Worm (Caenorhabditis elegans) whole organism, L2 larva: ENCODE data around the gene gmps-1.
A peak's percentile ranks its signal among the peaks of the same experiment; 100 is the strongest.

Experiments used
- C34F6.9 ChIP-seq: fragments of 150-350 bp; optimal IDR thresholded peaks from 2 replicates; lab custom pipeline; 2014; ENCODE audit warnings: missing biosample characterization, missing genetic modification characterization
- F13H6.1 ChIP-seq: sonication (generic microtip); optimal IDR thresholded peaks from 2 replicates; lab custom pipeline; 2016; ENCODE audit warnings: missing genetic modification characterization, missing compliant biosample characterization
- R02D3.7 ChIP-seq: fragments of 150-350 bp; optimal IDR thresholded peaks from 2 replicates; lab custom pipeline; 2014; ENCODE audit warnings: missing biosample characterization, missing genetic modification characterization
- Y55F3AM.14 ChIP-seq: fragments of 200-800 bp; sonication (Bioruptor generic); optimal IDR thresholded peaks from 2 replicates; lab custom pipeline; 2018; ENCODE audit warnings: mild to moderate bottlenecking, missing genetic modification characterization, missing compliant biosample characterization
- ZK546.5 ChIP-seq: sonication (generic microtip); optimal IDR thresholded peaks from 2 replicates; lab custom pipeline; 2017; ENCODE audit warnings: missing biosample characterization, missing genetic modification characterization
- alr-1 ChIP-seq: fragments of 150-350 bp; optimal IDR thresholded peaks from 2 replicates; lab custom pipeline; 2014; ENCODE audit warnings: missing biosample characterization, missing genetic modification characterization
- aly-2 ChIP-seq: fragments of 150-350 bp; optimal IDR thresholded peaks from 2 replicates; lab custom pipeline; 2014; ENCODE audit warnings: missing biosample characterization, missing genetic modification characterization
- ama-1 ChIP-seq: fragments of 150-350 bp; optimal IDR thresholded peaks from 2 replicates; lab custom pipeline; 2018; ENCODE audit warnings: inconsistent platforms
- blmp-1 ChIP-seq: sonication (generic microtip); optimal IDR thresholded peaks from 2 replicates; lab custom pipeline; 2017; ENCODE audit warnings: missing genetic modification characterization, mild to moderate bottlenecking, missing compliant biosample characterization, antibody characterized with exemption, moderate library complexity; ENCODE audit not compliant: insufficient read depth
- ceh-82 ChIP-seq: fragments of 150-350 bp; optimal IDR thresholded peaks from 2 replicates; lab custom pipeline; 2014; ENCODE audit warnings: missing biosample characterization, missing genetic modification characterization
- crh-2 ChIP-seq: sonication (generic microtip); optimal IDR thresholded peaks from 2 replicates; lab custom pipeline; 2017; ENCODE audit warnings: missing biosample characterization, missing genetic modification characterization
- dmd-4 ChIP-seq: sonication (generic microtip); optimal IDR thresholded peaks from 2 replicates; lab custom pipeline; 2017; ENCODE audit warnings: missing biosample characterization, missing genetic modification characterization
- egl-27 ChIP-seq: sonication (generic microtip); optimal IDR thresholded peaks from 3 replicates; lab custom pipeline; 2017; ENCODE audit warnings: missing biosample characterization, missing genetic modification reagents, missing genetic modification characterization
- elt-1 ChIP-seq: fragments of 150-350 bp; optimal IDR thresholded peaks from 2 replicates; lab custom pipeline; 2014; ENCODE audit warnings: missing biosample characterization, missing genetic modification characterization
- elt-3 ChIP-seq: sonication (generic microtip); optimal IDR thresholded peaks from 2 replicates; lab custom pipeline; 2017; ENCODE audit warnings: missing biosample characterization, missing genetic modification characterization
- fos-1 ChIP-seq: fragments of 150-350 bp; optimal IDR thresholded peaks from 2 replicates; lab custom pipeline; 2014; ENCODE audit warnings: missing biosample characterization, missing genetic modification characterization
- lin-11 ChIP-seq: fragments of 150-350 bp; sonication (generic microtip); optimal IDR thresholded peaks from 2 replicates; lab custom pipeline; 2014; ENCODE audit warnings: missing biosample characterization, missing genetic modification characterization, inconsistent platforms, mixed read lengths
- lin-13 ChIP-seq: fragments of 150-350 bp; optimal IDR thresholded peaks from 2 replicates; lab custom pipeline; 2014; ENCODE audit warnings: missing biosample characterization, missing genetic modification reagents, missing genetic modification characterization
- lin-39 ChIP-seq: fragments of 150-350 bp; optimal IDR thresholded peaks from 2 replicates; lab custom pipeline; 2014; ENCODE audit warnings: missing biosample characterization, missing genetic modification reagents, missing genetic modification characterization
- lsy-2 ChIP-seq, 2 experiments: fragments of 150-350 bp in 1 of 2; sonication (generic microtip) in 1 of 2; optimal IDR thresholded peaks; 2 replicates each; lab custom pipeline; 2014 to 2017; ENCODE audit warnings: missing biosample characterization in 2 of 2, missing genetic modification characterization in 2 of 2
- mab-5 ChIP-seq: fragments of 150-350 bp; optimal IDR thresholded peaks from 2 replicates; lab custom pipeline; 2014; ENCODE audit warnings: missing biosample characterization, missing genetic modification characterization
- mbf-1 ChIP-seq: sonication (generic microtip); optimal IDR thresholded peaks from 2 replicates; lab custom pipeline; 2017; ENCODE audit warnings: missing biosample characterization, missing genetic modification characterization
- mdl-1 ChIP-seq, 2 experiments: fragments of 150-350 bp in 1 of 2; sonication (generic microtip) in 1 of 2; optimal IDR thresholded peaks; 2 replicates each; lab custom pipeline; 2017; ENCODE audit warnings: missing biosample characterization in 2 of 2, missing genetic modification characterization in 2 of 2
- nhr-10 ChIP-seq: sonication (generic microtip); optimal IDR thresholded peaks from 2 replicates; lab custom pipeline; 2017; ENCODE audit warnings: missing biosample characterization, missing genetic modification characterization
- nhr-11 ChIP-seq: fragments of 150-350 bp; optimal IDR thresholded peaks from 2 replicates; lab custom pipeline; 2014; ENCODE audit warnings: missing biosample characterization, missing genetic modification characterization
- nhr-12 ChIP-seq: fragments of 150-350 bp; optimal IDR thresholded peaks from 2 replicates; lab custom pipeline; 2014; ENCODE audit warnings: missing biosample characterization, missing genetic modification characterization
- nhr-129 ChIP-seq: fragments of 150-350 bp; optimal IDR thresholded peaks from 2 replicates; lab custom pipeline; 2014; ENCODE audit warnings: missing biosample characterization, missing genetic modification characterization
- nhr-21 ChIP-seq: fragments of 150-350 bp; optimal IDR thresholded peaks from 2 replicates; lab custom pipeline; 2014; ENCODE audit warnings: missing biosample characterization, missing genetic modification characterization
- nhr-23 ChIP-seq: fragments of 150-350 bp; optimal IDR thresholded peaks from 2 replicates; lab custom pipeline; 2014; ENCODE audit warnings: missing biosample characterization, missing genetic modification reagents, missing genetic modification characterization
- nhr-237 ChIP-seq: fragments of 150-350 bp; optimal IDR thresholded peaks from 2 replicates; lab custom pipeline; 2014; ENCODE audit warnings: missing biosample characterization, missing genetic modification characterization
- nhr-77 ChIP-seq: fragments of 150-350 bp; optimal IDR thresholded peaks from 2 replicates; lab custom pipeline; 2014; ENCODE audit warnings: missing biosample characterization, missing genetic modification characterization
- peb-1 ChIP-seq: fragments of 150-350 bp; optimal IDR thresholded peaks from 2 replicates; lab custom pipeline; 2014; ENCODE audit warnings: missing biosample characterization, missing genetic modification characterization
- sem-4 ChIP-seq: fragments of 150-350 bp; optimal IDR thresholded peaks from 2 replicates; lab custom pipeline; 2014; ENCODE audit warnings: missing biosample characterization, missing genetic modification reagents, missing genetic modification characterization
- sma-3 ChIP-seq: sonication (generic microtip); optimal IDR thresholded peaks from 2 replicates; lab custom pipeline; 2016; ENCODE audit warnings: missing genetic modification reagents, missing genetic modification characterization, missing compliant biosample characterization
- sma-9 ChIP-seq, 2 experiments: fragments of 150-350 bp in 1 of 2; sonication (generic microtip) in 1 of 2; optimal IDR thresholded peaks; 2 replicates each; lab custom pipeline; 2014 to 2016; ENCODE audit warnings: missing genetic modification characterization in 2 of 2, mild to moderate bottlenecking in 1 of 2, missing biosample characterization in 1 of 2, missing compliant biosample characterization in 1 of 2, missing genetic modification reagents in 1 of 2, moderate library complexity in 1 of 2
- snpc-4 ChIP-seq: fragments of 150-350 bp; optimal IDR thresholded peaks from 2 replicates; lab custom pipeline; 2014; ENCODE audit warnings: missing biosample characterization, missing genetic modification characterization
- unc-39 ChIP-seq: fragments of 150-350 bp; optimal IDR thresholded peaks from 2 replicates; lab custom pipeline; 2014; ENCODE audit warnings: missing biosample characterization, missing genetic modification characterization
- unc-55 ChIP-seq: fragments of 150-350 bp; sonication (generic microtip); optimal IDR thresholded peaks from 3 replicates; lab custom pipeline; 2014; ENCODE audit warnings: missing biosample characterization, missing genetic modification reagents, missing genetic modification characterization
- unc-62 ChIP-seq: fragments of 150-350 bp; optimal IDR thresholded peaks from 2 replicates; lab custom pipeline; 2014; ENCODE audit warnings: missing biosample characterization, missing genetic modification reagents, missing genetic modification characterization
- zag-1 ChIP-seq: fragments of 150-350 bp; optimal IDR thresholded peaks from 2 replicates; lab custom pipeline; 2014; ENCODE audit warnings: missing biosample characterization, missing genetic modification characterization
- ztf-1 ChIP-seq: fragments of 200-800 bp; sonication (Bioruptor generic); conservative IDR thresholded peaks from 2 replicates; pipeline ENCODE4 v1.3.6; 2022; ENCODE audit warnings: missing genetic modification characterization, missing compliant biosample characterization
- ztf-4 ChIP-seq: fragments of 150-350 bp; optimal IDR thresholded peaks from 2 replicates; lab custom pipeline; 2014; ENCODE audit warnings: missing biosample characterization, missing genetic modification characterization

gmps-1 gene

ce11 chrII:10851110-10851509 is 17.4 kb downstream of the gmps-1 start (continued):
- TF ChIP-seq unc-62 (GFP tag; lab: Kevin White, UChicago), result peak; percentile 96
- no peak for TF ChIP-seq alr-1 (tag; lab: Kevin White, UChicago)
- peak; percentile 87 for TF ChIP-seq nhr-129 (tag; lab: Kevin White, UChicago)
- no peak for TF ChIP-seq dmd-4 (tag; lab: Kevin White, UChicago)
- TF ChIP-seq blmp-1, result peak; percentile 47
- TF ChIP-seq fos-1, result peak; percentile 72
- TF ChIP-seq elt-3 (tag; lab: Kevin White, UChicago), result no peak
- TF ChIP-seq, all 48 proteins: peak for 22

DNA sequence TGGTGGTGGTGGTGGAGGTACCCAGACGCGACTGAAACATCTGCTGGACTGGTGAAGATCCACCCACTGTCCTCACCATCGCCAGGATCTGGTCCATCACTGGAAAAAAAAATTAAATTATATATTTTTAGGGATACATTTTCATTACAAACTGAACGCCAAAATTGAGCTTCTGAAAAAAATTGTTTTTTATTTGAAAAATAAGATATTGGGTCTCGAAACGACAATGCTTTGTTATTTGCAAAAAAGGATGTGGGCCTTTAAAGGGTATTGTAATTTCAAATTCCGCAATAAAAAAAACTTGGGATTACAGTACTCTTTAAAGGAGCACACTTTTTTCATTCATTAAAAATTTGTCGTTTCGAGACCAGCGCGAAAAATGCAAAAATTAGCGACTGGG is 18.6 kb downstream of the gmps-1 start, which contains the start of gene M106.2:
Gene M106.2, minus strand, starts transcription at position 101 of the 400 bp plus-strand sequence.
- TF ChIP-seq sma-9 (GFP tag; optimal IDR thresholded peaks at IDR 0.05; lab: Kevin White, UChicago) (no peak), sma-9 (tag; optimal IDR thresholded peaks at IDR 0.05; lab: Kevin White, UChicago) (no peak), egl-27 (tag; lab: Kevin White, UChicago) (no peak), ama-1 (lab: Kevin White, UChicago) (no peak), nhr-23 (tag; lab: Kevin White, UChicago) (no peak), ztf-1 (no peak), mbf-1 (no peak), fos-1 (no peak), zag-1 (tag; lab: Kevin White, UChicago) (no peak), nhr-237 (tag; lab: Kevin White, UChicago) (no peak), snpc-4 (tag; lab: Kevin White, UChicago) (no peak), C34F6.9 (tag; lab: Kevin White, UChicago) (no peak), unc-39 (tag; lab: Kevin White, UChicago) (no peak), ztf-4 (tag; lab: Kevin White, UChicago) (no peak)

DNA sequence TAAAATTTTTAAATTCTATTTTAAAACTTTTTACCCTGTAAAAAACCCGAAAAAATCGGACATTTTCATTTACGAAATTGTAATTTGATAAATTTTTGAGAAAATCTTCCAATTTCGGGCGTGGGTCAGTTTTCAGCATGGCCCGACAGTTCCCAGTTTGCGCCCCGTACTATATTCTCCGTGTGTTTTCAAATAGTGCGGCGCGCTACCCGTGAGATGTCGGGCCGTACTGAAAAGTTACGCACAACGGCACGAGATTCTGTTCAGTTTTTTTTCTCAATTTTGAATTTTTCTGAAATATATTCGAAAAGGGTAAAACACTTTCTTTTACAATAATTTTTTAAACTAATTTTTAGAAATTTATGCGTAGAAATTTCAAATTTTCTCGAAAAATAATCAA is 21.5 kb downstream of the gmps-1 start:
- TF ChIP-seq snpc-4 (tag; lab: Kevin White, UChicago), result no peak

- TF ChIP-seq unc-39 (tag; lab: Kevin White, UChicago) (no peak), lsy-2 (tag; optimal IDR thresholded peaks at IDR 0.05; lab: Kevin White, UChicago) (no peak)
Measured at ce11 chrII:10843527-10843926, 25.0 kb downstream of the gmps-1 start, which contains the start of gene M106.8. Gene M106.8, minus strand, starts transcription at chrII:10843627.

DNA sequence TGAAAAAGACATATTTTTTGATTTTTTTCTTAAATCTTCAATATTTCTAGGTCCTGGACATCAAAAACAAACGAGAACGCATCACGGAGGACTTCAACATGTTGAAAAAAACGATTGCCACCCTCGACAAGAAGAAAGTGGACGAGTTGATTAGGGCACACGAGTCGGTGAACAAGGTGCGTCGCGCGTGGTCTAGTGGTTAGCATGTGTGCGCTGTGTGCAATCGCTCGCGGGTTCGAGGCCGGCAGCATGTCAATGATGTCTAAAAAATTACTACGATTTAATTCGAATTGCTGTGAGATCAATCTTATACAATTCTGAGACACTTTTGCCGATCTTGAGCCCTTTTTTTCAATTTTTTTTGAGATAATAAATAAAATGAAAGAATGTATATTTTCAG is 28.5 kb downstream of the gmps-1 start:
- peak; percentile 45 for TF ChIP-seq zag-1 (tag; lab: Kevin White, UChicago)
- TF ChIP-seq sem-4 (tag; lab: Kevin White, UChicago), result peak; percentile 41
- peak; percentile 91 for TF ChIP-seq nhr-129 (tag; lab: Kevin White, UChicago)
- peak; percentile 48 for TF ChIP-seq egl-27 (tag; lab: Kevin White, UChicago)
- no peak for TF ChIP-seq nhr-77 (tag; lab: Kevin White, UChicago)
- TF ChIP-seq nhr-11 (tag; lab: Kevin White, UChicago), result no peak
- TF ChIP-seq ZK546.5 (tag; lab: Kevin White, UChicago), result no peak
- TF ChIP-seq mbf-1, result no peak
- TF ChIP-seq lin-39 (tag; lab: Kevin White, UChicago), result no peak
- peak; percentile 80 for TF ChIP-seq F13H6.1
- TF ChIP-seq ceh-82 (tag; lab: Kevin White, UChicago), result no peak
- TF ChIP-seq ama-1 (lab: Kevin White, UChicago), result no peak
- peak; percentile 81 for TF ChIP-seq crh-2 (tag; lab: Kevin White, UChicago)
- peak; percentile 75 for TF ChIP-seq snpc-4 (tag; lab: Kevin White, UChicago)
- no peak for TF ChIP-seq alr-1 (tag; lab: Kevin White, UChicago)
- no peak for TF ChIP-seq elt-3 (tag; lab: Kevin White, UChicago)
- TF ChIP-seq ztf-1, result no peak
- TF ChIP-seq sma-3 (GFP tag; lab: Kevin White, UChicago), result peak; percentile 78
- TF ChIP-seq nhr-21 (tag; lab: Kevin White, UChicago), result peak; percentile 87
- peak; percentile 51 for TF ChIP-seq mab-5
- no peak for TF ChIP-seq aly-2
- no peak for TF ChIP-seq elt-1
- peak; percentile 74 for TF ChIP-seq Y55F3AM.14 (GFP tag; lab: Kevin White, UChicago)
- TF ChIP-seq dmd-4 (tag; lab: Kevin White, UChicago), result no peak
- TF ChIP-seq lin-11 (tag; lab: Kevin White, UChicago), result peak; percentile 53
- TF ChIP-seq nhr-10 (tag; lab: Kevin White, UChicago), result no peak
- peak; percentile 47 for TF ChIP-seq unc-55
- TF ChIP-seq unc-39 (tag; lab: Kevin White, UChicago), result no peak
- no peak for TF ChIP-seq nhr-237 (tag; lab: Kevin White, UChicago)
- TF ChIP-seq lsy-2 (tag; optimal IDR thresholded peaks at IDR 0.05; lab: Kevin White, UChicago), result peak; percentile 63 to 82
- TF ChIP-seq lin-13 (GFP tag; lab: Kevin White, UChicago), result peak; percentile 74
- peak; percentile 59 for TF ChIP-seq fos-1
- TF ChIP-seq R02D3.7 (tag; lab: Kevin White, UChicago), result peak; percentile 24
- peak; percentile 12 to 40 for TF ChIP-seq mdl-1 (tag; optimal IDR thresholded peaks at IDR 0.05; lab: Kevin White, UChicago)
- no peak for TF ChIP-seq peb-1 (tag; lab: Kevin White, UChicago)
- TF ChIP-seq blmp-1, result peak; percentile 28
- peak; percentile 81 for TF ChIP-seq sma-9 (GFP tag; optimal IDR thresholded peaks at IDR 0.05; lab: Kevin White, UChicago)
- no peak for TF ChIP-seq sma-9 (tag; optimal IDR thresholded peaks at IDR 0.05; lab: Kevin White, UChicago)
- no peak for TF ChIP-seq nhr-23 (tag; lab: Kevin White, UChicago)
- peak; percentile 39 for TF ChIP-seq ztf-4 (tag; lab: Kevin White, UChicago)
- TF ChIP-seq nhr-12, result no peak
